Fruit fly (Drosophila melanogaster) ovary, adult (tissue): ENCODE data around the gene CG4218.

Experiments
- CG17801 ChIP-seq: fragments of 200-800 bp; optimal IDR thresholded peaks from 2 replicates; lab custom pipeline; 2019; ENCODE audit warnings: missing biosample characterization, mild to moderate bottlenecking, missing genetic modification characterization, moderate library complexity; ENCODE audit not compliant: partially characterized antibody

The CG4218 gene

dm6 chr2L:14545319-14545740 lies 3.6 kb downstream of the CG4218 start:
- TF ChIP-seq CG17801 (GFP tag; lab: Kevin White, UChicago): no peak

dm6 chr2L:14540539-14541106 lies 8.3 kb downstream of the CG4218 start:
- TF ChIP-seq CG17801 (GFP tag; lab: Kevin White, UChicago): no peak

DNA sequence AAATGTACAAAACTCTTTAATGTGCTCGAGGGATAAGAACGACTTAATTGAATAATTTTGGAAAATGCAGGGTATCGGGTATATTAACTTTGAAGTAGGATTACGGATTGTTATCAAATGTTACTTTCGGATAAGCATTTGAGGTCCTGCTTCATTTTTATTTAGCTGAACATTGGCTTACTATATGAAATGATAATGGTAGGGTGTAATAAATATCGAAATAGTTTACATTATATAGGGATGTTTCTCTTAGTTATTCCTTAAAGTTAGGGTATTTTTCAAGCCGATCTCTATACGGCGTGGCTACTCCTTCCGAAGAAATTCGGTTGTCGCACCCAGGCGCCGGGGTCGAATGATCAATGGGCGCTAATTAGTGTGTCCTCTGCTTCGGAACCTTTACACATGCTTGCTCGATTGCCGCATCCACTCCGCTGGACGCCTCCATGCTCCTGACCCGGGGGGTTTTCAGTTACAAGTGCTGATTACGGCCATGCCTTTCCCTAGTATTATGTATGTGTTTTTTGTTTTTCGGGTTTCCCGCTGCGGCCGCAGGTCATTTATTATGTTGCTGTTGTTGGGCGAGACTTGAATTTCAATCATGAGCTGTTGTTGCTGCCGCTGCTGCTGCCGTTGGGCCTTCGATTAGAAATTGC lies 8.9 kb downstream of the CG4218 start:
- no peak for TF ChIP-seq CG17801 (GFP tag; lab: Kevin White, UChicago)

DNA sequence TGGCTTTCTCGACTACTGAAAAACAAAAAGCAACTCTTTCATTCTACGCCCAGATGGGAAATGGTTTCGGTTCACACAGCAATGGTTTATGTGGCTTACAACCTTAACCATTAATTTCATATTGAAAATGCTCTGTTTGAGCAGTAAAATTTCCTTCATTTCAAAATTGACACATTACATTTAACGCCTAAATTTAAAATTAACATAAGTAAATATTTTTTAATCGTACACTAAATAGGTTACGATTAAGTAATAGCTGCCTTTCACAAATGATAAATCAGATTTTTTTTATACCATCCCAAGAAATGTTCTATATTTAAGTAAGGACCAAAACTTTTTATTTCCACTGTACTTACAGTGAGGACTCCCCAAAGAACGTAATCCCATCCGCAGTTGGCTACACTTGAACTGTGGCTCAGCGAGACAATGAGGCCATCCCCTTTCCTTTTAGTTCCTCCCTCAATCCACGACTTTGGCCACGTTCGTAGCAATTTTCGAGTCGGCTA lies 10.0 kb downstream of the CG4218 start:
- no peak for TF ChIP-seq CG17801 (GFP tag; lab: Kevin White, UChicago)

DNA sequence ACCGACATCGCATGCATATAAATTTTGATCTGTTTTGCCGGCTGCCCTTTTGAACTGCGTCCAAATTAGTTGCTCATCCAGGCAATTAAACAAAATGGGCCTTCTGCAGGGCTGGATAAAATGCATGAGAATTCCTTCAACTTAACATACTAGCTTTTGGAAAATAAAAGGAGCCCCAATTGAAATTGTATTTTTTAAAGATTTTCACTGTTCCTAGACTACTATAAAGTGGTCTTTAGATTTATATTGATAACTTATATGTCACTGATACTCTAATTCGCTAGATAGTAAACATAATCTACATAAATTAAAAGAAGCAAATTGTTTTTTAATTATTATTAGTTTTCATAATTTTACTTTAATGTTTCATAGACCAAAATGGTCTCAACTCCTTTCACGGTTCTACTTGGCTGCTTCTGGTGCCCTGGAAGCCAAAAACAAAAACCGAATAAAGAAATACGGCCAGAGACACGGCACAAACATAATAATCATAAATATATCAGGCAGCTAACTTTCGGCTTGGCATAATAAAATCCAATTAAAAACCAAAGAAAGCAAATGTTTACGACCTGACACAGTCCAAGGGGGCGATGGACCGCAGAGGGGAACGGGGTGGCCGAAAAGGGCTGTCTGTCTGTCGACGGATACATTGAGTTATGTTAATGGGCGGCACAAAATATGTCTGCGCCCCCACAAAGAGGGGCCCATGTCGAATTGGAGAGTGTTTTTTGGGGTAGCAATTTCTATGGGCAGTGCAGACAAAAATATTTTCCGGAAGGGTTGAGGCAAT lies 11.3 kb downstream of the CG4218 start:
- TF ChIP-seq CG17801 (GFP tag; lab: Kevin White, UChicago): no peak

dm6 chr2L:14536730-14537427 lies 12.0 kb downstream of the CG4218 start:
- no peak for TF ChIP-seq CG17801 (GFP tag; lab: Kevin White, UChicago)

DNA sequence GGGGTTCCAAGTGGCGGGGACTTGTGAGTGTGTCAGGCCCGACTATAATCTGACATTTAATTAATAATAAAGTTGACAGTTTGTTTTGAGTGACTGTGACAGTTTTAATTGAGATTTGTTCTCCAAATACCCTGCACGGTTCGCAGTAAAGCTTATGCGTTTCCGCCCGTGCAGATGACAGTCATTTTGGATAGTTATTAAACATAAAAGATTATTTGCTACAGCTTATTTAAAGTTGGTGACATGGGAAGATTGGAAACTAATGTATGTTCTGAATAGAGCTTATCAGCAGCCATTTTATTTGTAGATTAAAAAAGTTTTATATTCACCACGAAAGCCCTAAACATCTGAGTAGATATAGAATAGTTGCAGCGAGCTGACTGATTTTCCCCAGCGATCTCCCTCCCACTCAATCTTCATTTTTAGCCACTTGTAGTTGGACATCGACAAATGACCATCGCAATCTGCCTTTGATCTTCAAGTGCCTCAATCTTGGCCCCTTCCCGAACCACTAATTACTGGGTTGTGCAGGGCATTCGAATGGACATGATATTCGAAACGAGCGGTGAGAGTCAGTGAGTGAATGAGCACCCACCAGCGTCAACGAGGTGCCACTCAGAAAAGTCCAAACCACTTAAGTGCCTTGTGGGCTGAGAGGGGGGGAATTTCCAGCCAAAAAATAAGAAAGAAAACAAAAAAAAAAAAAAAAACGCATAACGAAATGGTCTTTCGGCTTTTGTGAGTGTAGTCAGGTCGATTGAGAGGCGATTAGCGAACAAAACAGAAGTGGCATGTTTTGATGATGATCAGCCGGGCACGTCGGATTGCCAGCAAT lies 15.3 kb downstream of the CG4218 start:
- no peak for TF ChIP-seq CG17801 (GFP tag; lab: Kevin White, UChicago)

DNA sequence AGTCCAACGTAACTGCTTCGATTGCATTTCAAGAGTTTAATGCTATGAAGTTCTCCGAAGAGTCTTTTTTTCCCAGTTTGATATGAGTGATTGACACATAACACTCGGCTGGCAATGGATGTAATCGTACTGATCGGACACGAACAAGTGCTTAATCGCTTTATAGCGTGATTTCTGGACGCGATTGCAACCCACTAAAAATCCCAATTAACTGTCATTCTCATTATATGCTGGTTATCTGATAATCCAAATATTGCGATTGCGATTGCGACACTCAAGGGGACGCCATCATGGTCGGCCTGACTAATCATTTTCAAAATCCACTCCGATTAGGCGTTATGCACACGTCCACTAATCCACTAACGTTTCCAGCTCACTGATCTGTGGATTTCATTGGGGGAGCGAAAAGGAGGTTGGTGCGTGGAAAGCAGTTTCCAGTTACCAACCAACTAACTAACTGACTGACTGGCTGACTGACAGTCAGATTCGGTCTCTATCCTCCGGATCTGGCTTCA lies 16.0 kb downstream of the CG4218 start:
- no peak for TF ChIP-seq CG17801 (GFP tag; lab: Kevin White, UChicago)

- TF ChIP-seq CG17801 (GFP tag; lab: Kevin White, UChicago): no peak
Measured at dm6 chr2L:14531268-14531863, 17.5 kb downstream of the CG4218 start.

dm6 chr2L:14530685-14531084 lies 18.2 kb downstream of the CG4218 start:
- TF ChIP-seq CG17801 (GFP tag; lab: Kevin White, UChicago): no peak

DNA sequence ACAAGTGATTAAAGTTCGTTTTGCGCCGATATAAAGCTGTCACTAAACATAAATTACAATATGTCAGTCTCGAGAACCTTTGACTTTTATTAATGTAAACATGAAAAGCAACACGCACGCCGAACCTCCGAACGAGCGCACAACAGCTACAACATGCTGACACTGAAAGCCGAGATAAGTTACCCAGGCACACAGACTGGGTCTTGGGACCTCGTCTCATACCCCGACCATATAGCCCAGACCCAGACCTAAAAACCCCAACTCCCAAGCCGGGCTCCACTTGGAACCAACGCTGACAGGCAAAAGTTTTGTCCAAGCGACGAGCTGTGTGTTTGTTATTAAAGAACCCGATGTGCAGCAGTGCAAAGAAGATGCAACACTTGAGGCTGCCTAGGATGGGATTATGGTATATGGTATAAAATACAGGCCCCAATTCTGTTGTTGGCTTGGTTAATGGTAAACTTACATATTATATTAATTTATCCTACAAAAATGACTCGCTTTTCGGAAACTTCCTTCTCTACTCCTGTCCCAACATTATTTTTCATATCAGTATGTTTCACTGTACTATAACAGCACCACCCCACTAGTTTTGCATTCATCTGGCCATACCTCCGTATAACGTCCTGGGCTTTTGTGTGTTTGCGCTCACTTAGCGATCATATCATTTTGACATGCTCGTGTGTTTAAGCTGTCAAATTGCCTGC lies 19.8 kb downstream of the CG4218 start:
- no peak for TF ChIP-seq CG17801 (GFP tag; lab: Kevin White, UChicago)

DNA sequence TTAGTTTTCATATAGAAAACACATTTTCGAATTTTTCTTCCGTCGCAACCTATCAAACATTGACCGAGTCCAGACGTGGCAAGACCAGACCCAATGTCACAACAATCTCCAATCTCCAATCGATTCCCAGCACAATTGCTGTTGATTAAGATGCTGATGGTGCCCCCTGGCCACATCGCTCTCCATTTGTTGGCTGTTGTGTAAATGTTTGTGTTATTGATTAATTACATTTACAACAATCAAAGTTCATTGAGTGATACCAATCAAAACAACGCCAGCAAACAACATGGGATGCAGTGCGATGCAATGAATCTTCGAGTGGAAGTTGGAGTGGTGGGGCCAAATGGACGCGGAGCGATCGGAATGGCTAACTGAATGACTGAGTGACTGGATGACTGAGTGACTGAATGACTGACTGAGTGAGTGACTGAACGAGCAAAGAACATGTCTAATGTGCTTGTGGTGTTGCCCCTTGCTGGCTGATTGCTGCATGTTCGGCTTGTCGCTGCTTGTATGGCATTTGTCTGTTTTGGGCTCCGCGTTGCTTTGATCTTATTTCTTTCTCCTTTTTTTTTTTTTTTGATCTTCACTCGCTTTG lies 21.6 kb downstream of the CG4218 start:
- TF ChIP-seq CG17801 (GFP tag; lab: Kevin White, UChicago): no peak

dm6 chr2L:14524244-14524643 lies 24.7 kb downstream of the CG4218 start, which contains the start of gene CG33648:
Gene CG33648, plus strand, starts transcription at chr2L:14524312.
- TF ChIP-seq CG17801 (GFP tag; lab: Kevin White, UChicago): no peak
